Fruit fly (Drosophila melanogaster) whole organism, wandering third instar larva: ENCODE results near the gene CG4789.

ENCODE experiments used
- CrebA ChIP-seq: fragments of 200-800 bp; sonication (Bioruptor generic); optimal IDR thresholded peaks from 2 replicates; lab custom pipeline; 2016; ENCODE audit warnings: missing biosample characterization, mild to moderate bottlenecking, missing genetic modification characterization, borderline replicate concordance
- Dfd ChIP-seq: fragments of >200 bp; optimal IDR thresholded peaks from 2 replicates; lab custom pipeline; 2017; ENCODE audit warnings: missing biosample characterization, missing genetic modification characterization
- Hr78 ChIP-seq: fragments of >200 bp; optimal IDR thresholded peaks from 2 replicates; lab custom pipeline; 2017; ENCODE audit warnings: missing biosample characterization, missing genetic modification characterization
- Hr83 ChIP-seq: fragments of 200-300 bp; sonication (Bioruptor generic); optimal IDR thresholded peaks from 2 replicates; lab custom pipeline; 2016; ENCODE audit warnings: missing biosample characterization, mild to moderate bottlenecking, missing genetic modification characterization, moderate library complexity; ENCODE audit not compliant: poor library complexity, severe bottlenecking
- Myc ChIP-seq: fragments of >200 bp; optimal IDR thresholded peaks from 2 replicates; lab custom pipeline; 2017
- N ChIP-seq: fragments of >200 bp; optimal IDR thresholded peaks from 2 replicates; lab custom pipeline; 2018; ENCODE audit warnings: missing biosample characterization, missing external identifiers, missing genetic modification characterization
- Sp1 ChIP-seq: fragments of 200-800 bp; sonication (Bioruptor generic); optimal IDR thresholded peaks from 3 replicates; lab custom pipeline; 2019; ENCODE audit warnings: missing biosample characterization, mild to moderate bottlenecking, missing genetic modification characterization, moderate library complexity
- Vsx2 ChIP-seq: fragments of 200-300, 225-300 bp; sonication (Bioruptor generic); optimal IDR thresholded peaks from 2 replicates; lab custom pipeline; 2018; ENCODE audit warnings: missing biosample characterization, missing genetic modification characterization; ENCODE audit not compliant: partially characterized antibody
- br ChIP-seq: fragments of 200-800 bp; sonication (Bioruptor generic); optimal IDR thresholded peaks from 2 replicates; lab custom pipeline; 2016; ENCODE audit warnings: missing biosample characterization, missing genetic modification characterization
- ey ChIP-seq: fragments of 200-800 bp; sonication (Bioruptor generic); optimal IDR thresholded peaks from 2 replicates; lab custom pipeline; 2016; ENCODE audit warnings: missing biosample characterization, missing genetic modification characterization
- h ChIP-seq: fragments of 200-800 bp; sonication (Bioruptor generic); optimal IDR thresholded peaks from 3 replicates; lab custom pipeline; 2016; ENCODE audit warnings: missing biosample characterization, mild to moderate bottlenecking, missing genetic modification characterization
- jim ChIP-seq: fragments of 175-275, 200-325 bp; sonication (Bioruptor generic); optimal IDR thresholded peaks from 2 replicates; lab custom pipeline; 2016; ENCODE audit warnings: missing biosample characterization, mild to moderate bottlenecking, missing genetic modification characterization
- lola ChIP-seq: fragments of >200 bp; optimal IDR thresholded peaks from 2 replicates; lab custom pipeline; 2017; ENCODE audit warnings: missing biosample characterization, missing genetic modification characterization
- pan ChIP-seq: fragments of >200 bp; optimal IDR thresholded peaks from 2 replicates; lab custom pipeline; 2017
- psq ChIP-seq: fragments of 200-800 bp; sonication (Bioruptor generic); optimal IDR thresholded peaks from 3 replicates; lab custom pipeline; 2017; ENCODE audit warnings: missing biosample characterization, mild to moderate bottlenecking, missing genetic modification characterization, moderate library complexity
- sage ChIP-seq: fragments of 200-800 bp; sonication (Bioruptor generic); optimal IDR thresholded peaks from 2 replicates; lab custom pipeline; 2016; ENCODE audit warnings: missing biosample characterization, mild to moderate bottlenecking, missing genetic modification characterization
- sv ChIP-seq: fragments of 200-800 bp; sonication (Bioruptor generic); optimal IDR thresholded peaks from 3 replicates; lab custom pipeline; 2016; ENCODE audit warnings: missing biosample characterization, missing genetic modification characterization
- tai ChIP-seq: sonication (Bioruptor generic); optimal IDR thresholded peaks from 2 replicates; lab custom pipeline; 2016; ENCODE audit warnings: missing biosample characterization, missing genetic modification characterization
- woc ChIP-seq: sonication (Bioruptor generic); optimal IDR thresholded peaks from 2 replicates; lab custom pipeline; 2016; ENCODE audit warnings: missing biosample characterization, mild to moderate bottlenecking, missing genetic modification characterization

Gene CG4789

dm6 chrX:16846575-16846974, 45.8 kb downstream of the CG4789 start:
- TF ChIP-seq CrebA (GFP tag; lab: Kevin White, UChicago) (no peak), ey (GFP tag; lab: Kevin White, UChicago) (no peak), Hr83 (GFP tag; lab: Kevin White, UChicago) (no peak), Vsx2 (no peak), jim (GFP tag; lab: Kevin White, UChicago) (no peak), N (no peak), woc (GFP tag; lab: Kevin White, UChicago) (no peak), psq (GFP tag; lab: Kevin White, UChicago) (no peak), pan (no peak), sv (GFP tag; lab: Kevin White, UChicago) (no peak), lola (no peak), br (GFP tag; lab: Kevin White, UChicago) (no peak), tai (no peak), Sp1 (GFP tag; lab: Kevin White, UChicago) (no peak), sage (GFP tag; lab: Kevin White, UChicago) (no peak), h (no peak), Hr78 (GFP tag; lab: Kevin White, UChicago) (no peak)

dm6 chrX:16848978-16849377, 48.2 kb downstream of the CG4789 start:
- no peak for TF ChIP-seq Dfd (GFP tag; lab: Kevin White, UChicago)
- no peak for TF ChIP-seq ey (GFP tag; lab: Kevin White, UChicago)

- TF ChIP-seq Myc (no peak), Dfd (GFP tag; lab: Kevin White, UChicago) (peak; percentile 35)
These were observed 48.8 kb downstream of the CG4789 start for dm6 chrX:16849517-16849916.
